Worm (Caenorhabditis elegans): ENCODE results near the gene ZK792.7.

ZK792.7 gene

ce11 chrIV:11742406-11742805 lies 48.2 kb downstream of the ZK792.7 start, which contains the start of gene K01A6.5:
Gene K01A6.5 (plus strand): TSS chrIV:11742706.
- TF ChIP-seq Y105C5A.15 (GFP tag; IDR thresholded peaks at IDR 0.05): no peak
- TF ChIP-seq ztf-11 (tag; optimal IDR thresholded peaks at IDR 0.05): no peak
- TF ChIP-seq unc-39 (tag; optimal IDR thresholded peaks at IDR 0.05): no peak
- TF ChIP-seq hif-1 (tag; optimal IDR thresholded peaks at IDR 0.05): no peak
- no peak for TF ChIP-seq ctbp-1 (GFP tag; IDR thresholded peaks at IDR 0.05)
- no peak for TF ChIP-seq zag-1 (tag; optimal IDR thresholded peaks at IDR 0.05)

DNA sequence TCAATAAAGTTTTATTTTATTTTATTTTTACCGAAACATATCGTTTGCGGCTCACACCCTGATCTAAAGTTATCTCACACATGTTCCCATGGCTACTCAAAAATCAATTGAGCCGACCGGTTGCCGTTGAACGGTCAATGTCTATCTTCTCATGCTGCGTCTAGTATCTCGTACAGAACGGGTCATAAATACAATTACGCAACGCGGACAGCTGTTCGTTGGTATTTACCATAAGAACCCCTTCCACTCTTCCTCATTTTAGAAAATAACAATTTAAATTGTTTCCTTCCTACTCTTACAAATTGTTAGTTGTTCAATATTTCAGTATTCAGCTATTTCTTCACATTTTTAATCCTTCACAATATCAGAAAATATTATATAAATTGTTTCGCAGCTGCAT lies 49.6 kb downstream of the ZK792.7 start:
- no peak for TF ChIP-seq duxl-1 (tag; optimal IDR thresholded peaks at IDR 0.05; ENCODE audit: poor library complexity)
- no peak for TF ChIP-seq sdz-12 (GFP tag; optimal IDR thresholded peaks at IDR 0.05)
- no peak for TF ChIP-seq php-3 (GFP tag; IDR thresholded peaks at IDR 0.05)
- TF ChIP-seq mep-1 (tag; optimal IDR thresholded peaks at IDR 0.05): no peak
- TF ChIP-seq aly-2 (tag; optimal IDR thresholded peaks at IDR 0.05): no peak
- no peak for TF ChIP-seq nhr-25 (tag; optimal IDR thresholded peaks at IDR 0.05; ENCODE audit: borderline replicate concordance, insufficient read depth)
- no peak for TF ChIP-seq unc-62 (GFP tag; optimal IDR thresholded peaks at IDR 0.05 in 1 of 2)
- TF ChIP-seq unc-62 (tag; optimal IDR thresholded peaks at IDR 0.05): no peak
- TF ChIP-seq lin-1 (GFP tag; IDR thresholded peaks at IDR 0.05): no peak
- no peak for TF ChIP-seq madf-5 (GFP tag; IDR thresholded peaks at IDR 0.05)
- no peak for TF ChIP-seq ZK546.5 (tag; optimal IDR thresholded peaks at IDR 0.05)
- TF ChIP-seq lin-29 (GFP tag; IDR thresholded peaks at IDR 0.05): no peak
- TF ChIP-seq lin-39 (tag; optimal IDR thresholded peaks at IDR 0.05): no peak

DNA sequence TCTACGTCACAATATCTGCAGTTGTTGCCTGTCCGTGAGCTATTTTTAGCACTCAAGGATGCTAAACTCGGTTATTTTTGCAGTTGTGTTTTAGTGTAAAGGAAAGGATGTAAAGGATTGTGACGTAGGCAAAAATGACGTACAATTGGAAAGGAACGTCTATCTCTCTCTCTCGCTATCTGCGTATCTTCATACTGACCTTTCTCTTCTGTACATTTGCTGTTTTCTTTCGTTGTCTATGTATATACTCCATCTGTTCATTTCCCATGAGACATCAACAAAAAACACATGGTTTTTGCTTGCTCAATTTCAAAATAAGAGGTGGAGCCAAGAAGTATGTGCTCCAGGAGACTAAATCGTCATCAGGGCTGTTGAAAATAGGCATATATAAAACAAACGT lies 50.0 kb downstream of the ZK792.7 start:
- peak in 1 of 2 experiments; percentile 88 for TF ChIP-seq daf-16 (GFP tag; optimal IDR thresholded peaks at IDR 0.05)
- TF ChIP-seq daf-16 (tag; optimal IDR thresholded peaks at IDR 0.05): no peak
- no peak for TF ChIP-seq nhr-10 (tag; optimal IDR thresholded peaks at IDR 0.05)
- peak; percentile 62 for TF ChIP-seq hlh-11 (tag; optimal IDR thresholded peaks at IDR 0.05)
- 0 out of 2 replicates have a peak, but pooled peaks have one; percentile 13 for TF ChIP-seq dmd-6 (GFP tag; IDR thresholded peaks at IDR 0.05)
- peak; percentile 20 for TF ChIP-seq rbr-2 (tag; optimal IDR thresholded peaks at IDR 0.05)
- 0 out of 2 replicates have a peak, but pooled peaks have one; percentile 22 for TF ChIP-seq ceh-20 (GFP tag; IDR thresholded peaks at IDR 0.05)
- peak in 1 of 2 experiments; percentile 71 for TF ChIP-seq unc-62 (GFP tag; optimal IDR thresholded peaks at IDR 0.05 in 1 of 2)
- no peak for TF ChIP-seq unc-62 (tag; optimal IDR thresholded peaks at IDR 0.05)
- TF ChIP-seq mdl-1 (tag; optimal IDR thresholded peaks at IDR 0.05): peak in 1 of 2 experiments; percentile 52
- peak; percentile 63 for TF ChIP-seq hlh-30 (tag; optimal IDR thresholded peaks at IDR 0.05; ENCODE audit: insufficient read depth)
- no peak for TF ChIP-seq pha-4 (GFP tag; IDR thresholded peaks at IDR 0.05)
- TF ChIP-seq pha-4 (tag; optimal IDR thresholded peaks at IDR 0.05): no peak

DNA sequence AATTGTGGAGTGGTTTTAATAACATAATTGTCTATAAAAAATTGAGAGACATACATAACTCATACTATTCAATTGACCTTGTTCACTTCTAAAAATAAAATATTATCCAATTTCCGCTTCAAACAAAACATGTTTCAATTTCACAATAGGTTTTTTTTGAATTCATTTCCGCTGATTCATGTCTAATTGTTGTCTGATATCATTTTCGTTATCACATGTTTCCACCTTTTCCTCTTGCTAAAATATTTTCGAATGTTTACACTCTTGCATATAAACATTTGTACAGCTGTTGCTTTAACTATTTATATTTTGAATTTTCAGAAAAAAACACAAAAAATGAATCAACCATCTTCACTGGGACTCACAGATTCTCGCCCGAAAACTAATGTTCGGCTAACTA lies 51.1 kb downstream of the ZK792.7 start, which contains the start of gene gem-4:
TSS of gene gem-4 (plus strand) at position 301 of the 400 bp plus-strand sequence.
- TF ChIP-seq nhr-28 (tag; optimal IDR thresholded peaks at IDR 0.05) (peak; percentile 30), lin-1 (GFP tag; IDR thresholded peaks at IDR 0.05) (no peak)
